Worm (Caenorhabditis elegans) whole organism, midembryonic: Measurements from ENCODE around the gene acp-6.
A peak's percentile ranks its signal among the peaks of the same experiment; 100 is the strongest.

Source experiments
- T22C8.4 ChIP-seq: fragments of 200-800 bp; sonication (Bioruptor generic); IDR thresholded peaks from 2 replicates; pipeline ENCODE4 v1.3.6; 2022; ENCODE audit warnings: missing genetic modification characterization, missing compliant biosample characterization
- cog-1 ChIP-seq: sonication (generic microtip); optimal IDR thresholded peaks from 2 replicates; lab custom pipeline; 2016; ENCODE audit warnings: missing genetic modification characterization, missing compliant biosample characterization
- flt-1 ChIP-seq: fragments of 200-800 bp; sonication (Bioruptor generic); IDR thresholded peaks from 2 replicates; pipeline ENCODE4 v1.3.6; 2022; ENCODE audit warnings: missing genetic modification characterization, missing compliant biosample characterization
- klf-2 ChIP-seq: fragments of 200-800 bp; sonication (Bioruptor generic); conservative IDR thresholded peaks from 2 replicates; pipeline ENCODE4 v1.3.6; 2022; ENCODE audit warnings: missing genetic modification reagents, missing genetic modification characterization, missing compliant biosample characterization
- med-1 ChIP-seq: sonication (generic microtip); optimal IDR thresholded peaks from 2 replicates; lab custom pipeline; 2017; ENCODE audit warnings: missing genetic modification characterization, mild to moderate bottlenecking, missing compliant biosample characterization, antibody characterized with exemption, missing genetic modification reagents; ENCODE audit not compliant: insufficient read depth
- ref-1 ChIP-seq: fragments of 200-800 bp; sonication (Bioruptor generic); conservative IDR thresholded peaks from 2 replicates; pipeline ENCODE4 v1.3.6; 2022; ENCODE audit warnings: missing genetic modification reagents, missing genetic modification characterization, missing compliant biosample characterization
- tab-1 ChIP-seq: fragments of 200-800 bp; sonication (Bioruptor generic); IDR thresholded peaks from 2 replicates; pipeline ENCODE4 v1.3.6; 2022; ENCODE audit warnings: missing genetic modification characterization, missing compliant biosample characterization
- ztf-23 ChIP-seq: fragments of 200-800 bp; sonication (Bioruptor generic); IDR thresholded peaks from 2 replicates; pipeline ENCODE4 v1.3.6; 2022; ENCODE audit warnings: missing genetic modification reagents, missing genetic modification characterization, missing compliant biosample characterization
- ztf-29 ChIP-seq: fragments of 200-800 bp; sonication (Bioruptor generic); IDR thresholded peaks from 2 replicates; pipeline ENCODE4 v1.3.6; 2022; ENCODE audit warnings: missing genetic modification reagents, missing genetic modification characterization, missing compliant biosample characterization

The acp-6 gene

DNA sequence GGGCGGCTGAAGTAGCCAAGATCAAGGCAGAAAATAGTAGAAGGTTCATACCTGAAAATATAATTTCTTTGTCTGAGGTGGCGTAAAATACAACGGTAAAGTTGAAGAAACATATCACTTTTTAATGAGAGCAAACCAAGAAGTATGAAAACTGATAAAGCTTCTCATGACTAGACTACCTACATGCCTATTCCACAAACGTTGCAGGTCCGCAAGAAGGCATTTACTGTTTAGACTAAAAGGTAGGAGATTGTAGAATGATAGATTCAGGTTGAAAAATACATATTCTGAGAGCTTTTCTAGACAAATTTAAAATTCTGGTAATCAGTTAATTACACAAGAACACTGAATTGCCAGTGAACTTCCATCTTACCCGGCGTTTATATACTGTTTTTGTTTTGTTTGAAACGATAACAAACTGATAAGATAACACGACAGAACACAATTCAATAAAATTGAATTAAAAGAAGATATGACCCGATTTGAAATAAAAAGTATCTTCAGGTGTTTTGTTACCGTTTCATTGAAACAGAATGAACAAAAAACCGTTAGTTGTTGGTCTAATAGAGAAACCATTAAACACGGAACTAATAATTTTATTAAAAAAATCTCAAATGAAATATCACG is at the start of gene acp-6:
acp-6 (minus strand) TSS at position 51 of the 627 bp plus-strand sequence.
- TF ChIP-seq ztf-29 (no peak), flt-1 (no peak), ztf-23 (GFP tag; lab: Robert Waterston, UW) (no peak), klf-2 (GFP tag; lab: Robert Waterston, UW) (no peak), ref-1 (GFP tag; lab: Robert Waterston, UW) (no peak), cog-1 (tag; lab: Kevin White, UChicago) (no peak), tab-1 (GFP tag; lab: Robert Waterston, UW) (no peak), med-1 (no peak), T22C8.4 (GFP tag; lab: Robert Waterston, UW) (no peak)

- TF ChIP-seq tab-1 (GFP tag; lab: Robert Waterston, UW) (no peak), flt-1 (0 out of 2 replicates have a peak, but pooled peaks have one; percentile 22), klf-2 (GFP tag; lab: Robert Waterston, UW) (no peak), med-1 (no peak), ztf-23 (GFP tag; lab: Robert Waterston, UW) (no peak), cog-1 (tag; lab: Kevin White, UChicago) (peak; percentile 66), ztf-29 (no peak), ref-1 (GFP tag; lab: Robert Waterston, UW) (no peak), T22C8.4 (GFP tag; lab: Robert Waterston, UW) (no peak)
Measured at ce11 chrIV:6474751-6475150, 48.8 kb upstream of the acp-6 start.

DNA sequence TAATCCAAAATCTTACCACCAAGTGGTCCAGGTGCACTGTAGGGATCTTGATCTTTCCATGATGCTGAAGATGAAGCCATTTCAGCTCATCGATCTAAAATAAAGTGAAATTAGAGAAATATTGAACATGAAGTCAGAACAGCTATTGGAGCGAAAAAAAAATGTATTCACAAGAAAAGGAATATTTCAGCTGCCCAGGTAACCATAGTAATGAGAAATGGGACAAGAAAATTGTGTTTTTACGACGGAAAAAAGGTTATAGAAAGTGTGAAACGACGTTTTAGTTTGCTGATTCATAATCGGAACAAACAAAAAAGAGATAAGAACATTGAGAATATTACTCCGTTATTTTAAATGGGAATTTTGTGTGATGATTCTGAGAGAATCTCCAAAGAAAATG is 47.2 kb upstream of the acp-6 start, which contains the start of gene Y73B6BL.27:
Y73B6BL.27 (minus strand) TSS at position 101 of the 400 bp plus-strand sequence.
- TF ChIP-seq ztf-23 (GFP tag; lab: Robert Waterston, UW) (no peak), med-1 (no peak), cog-1 (tag; lab: Kevin White, UChicago) (no peak), klf-2 (GFP tag; lab: Robert Waterston, UW) (no peak), ztf-29 (no peak), ref-1 (GFP tag; lab: Robert Waterston, UW) (no peak), T22C8.4 (GFP tag; lab: Robert Waterston, UW) (no peak), flt-1 (no peak), tab-1 (GFP tag; lab: Robert Waterston, UW) (no peak)

ce11 chrIV:6471216-6471615 is 45.3 kb upstream of the acp-6 start, which contains the start of gene tmed-13:
TSS of gene tmed-13 (minus strand) at chrIV:6471384.
- TF ChIP-seq med-1: no peak

DNA sequence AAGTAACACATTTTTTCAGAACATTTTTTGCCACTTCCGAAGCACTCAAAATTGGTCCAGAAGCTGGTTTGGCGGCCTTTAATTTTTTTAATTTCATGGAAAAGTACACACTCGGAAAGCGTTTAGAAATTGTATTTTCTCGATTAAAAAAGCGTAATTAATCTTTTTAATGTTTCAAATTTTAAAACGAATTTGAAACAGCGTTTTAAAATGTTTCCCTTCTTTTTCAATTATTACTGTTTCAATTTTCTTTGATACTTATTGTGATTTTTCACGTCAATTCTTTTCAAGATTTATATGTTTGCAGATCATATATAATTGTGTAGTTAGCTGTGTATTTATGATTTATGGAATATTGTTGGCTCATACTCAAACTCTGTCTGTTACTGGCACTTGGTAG is 38.1 kb upstream of the acp-6 start, which contains the start of gene acr-25:
acr-25 (plus strand) TSS at position 301 of the 400 bp plus-strand sequence.
- TF ChIP-seq cog-1 (tag; lab: Kevin White, UChicago): no peak
- TF ChIP-seq tab-1 (GFP tag; lab: Robert Waterston, UW): no peak
- no peak for TF ChIP-seq med-1
- TF ChIP-seq T22C8.4 (GFP tag; lab: Robert Waterston, UW): no peak
- no peak for TF ChIP-seq ztf-23 (GFP tag; lab: Robert Waterston, UW)
- TF ChIP-seq ref-1 (GFP tag; lab: Robert Waterston, UW): no peak
- no peak for TF ChIP-seq klf-2 (GFP tag; lab: Robert Waterston, UW)

ce11 chrIV:6460596-6460995 is 34.7 kb upstream of the acp-6 start:
- no peak for TF ChIP-seq ztf-23 (GFP tag; lab: Robert Waterston, UW)
- no peak for TF ChIP-seq flt-1
- TF ChIP-seq tab-1 (GFP tag; lab: Robert Waterston, UW): no peak
- TF ChIP-seq T22C8.4 (GFP tag; lab: Robert Waterston, UW): no peak
- TF ChIP-seq klf-2 (GFP tag; lab: Robert Waterston, UW): no peak
- no peak for TF ChIP-seq ztf-29
- TF ChIP-seq cog-1 (tag; lab: Kevin White, UChicago): no peak
- TF ChIP-seq ref-1 (GFP tag; lab: Robert Waterston, UW): no peak
- no peak for TF ChIP-seq med-1

DNA sequence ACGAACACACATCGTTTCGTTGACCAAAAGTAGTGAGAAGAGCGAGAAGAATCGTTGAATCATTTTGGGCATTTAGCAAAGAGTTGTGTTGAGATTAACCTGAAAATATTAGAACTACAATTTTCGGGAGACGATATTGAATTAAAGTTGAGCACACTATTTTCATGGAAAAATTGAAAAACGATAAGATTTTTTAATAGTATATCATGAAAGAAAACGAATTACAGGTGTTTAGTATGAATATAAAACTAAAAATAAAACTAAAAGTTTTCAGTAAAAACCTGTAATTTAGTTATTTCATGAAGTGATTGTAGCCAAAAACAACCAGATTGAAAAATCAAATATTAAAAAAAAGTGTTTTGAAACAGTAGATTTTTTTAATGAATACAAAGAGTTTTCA is 31.5 kb upstream of the acp-6 start, which contains the start of gene lgc-10:
lgc-10 (minus strand) TSS at position 101 of the 400 bp plus-strand sequence.
- TF ChIP-seq tab-1 (GFP tag; lab: Robert Waterston, UW): no peak
- no peak for TF ChIP-seq ztf-29
- TF ChIP-seq ztf-23 (GFP tag; lab: Robert Waterston, UW): no peak
- no peak for TF ChIP-seq ref-1 (GFP tag; lab: Robert Waterston, UW)
- TF ChIP-seq med-1: no peak
- no peak for TF ChIP-seq flt-1
- TF ChIP-seq T22C8.4 (GFP tag; lab: Robert Waterston, UW): no peak
- no peak for TF ChIP-seq cog-1 (tag; lab: Kevin White, UChicago)
- no peak for TF ChIP-seq klf-2 (GFP tag; lab: Robert Waterston, UW)

DNA sequence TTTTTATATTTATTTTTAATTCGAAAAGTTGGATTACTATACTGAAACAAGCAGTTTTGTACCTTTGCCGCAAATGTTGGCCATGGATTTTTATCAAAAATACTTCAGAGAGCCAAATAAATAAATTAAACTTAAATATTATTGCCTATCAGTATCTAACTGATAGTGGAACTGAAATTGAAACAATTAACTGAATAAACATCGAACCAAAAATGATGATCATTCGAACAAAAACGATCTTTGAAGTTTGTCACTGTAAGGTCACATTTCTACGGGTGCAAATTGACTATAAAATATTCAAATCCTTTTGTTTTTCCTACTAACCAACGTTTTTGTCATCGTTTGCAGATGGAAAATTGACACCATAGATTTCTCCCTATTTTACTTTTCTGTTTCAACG is 17.1 kb upstream of the acp-6 start:
- TF ChIP-seq med-1 (no peak), T22C8.4 (GFP tag; lab: Robert Waterston, UW) (no peak), ztf-29 (no peak), klf-2 (GFP tag; lab: Robert Waterston, UW) (no peak), flt-1 (no peak), ztf-23 (GFP tag; lab: Robert Waterston, UW) (no peak), ref-1 (GFP tag; lab: Robert Waterston, UW) (no peak), cog-1 (tag; lab: Kevin White, UChicago) (no peak), tab-1 (GFP tag; lab: Robert Waterston, UW) (no peak)

DNA sequence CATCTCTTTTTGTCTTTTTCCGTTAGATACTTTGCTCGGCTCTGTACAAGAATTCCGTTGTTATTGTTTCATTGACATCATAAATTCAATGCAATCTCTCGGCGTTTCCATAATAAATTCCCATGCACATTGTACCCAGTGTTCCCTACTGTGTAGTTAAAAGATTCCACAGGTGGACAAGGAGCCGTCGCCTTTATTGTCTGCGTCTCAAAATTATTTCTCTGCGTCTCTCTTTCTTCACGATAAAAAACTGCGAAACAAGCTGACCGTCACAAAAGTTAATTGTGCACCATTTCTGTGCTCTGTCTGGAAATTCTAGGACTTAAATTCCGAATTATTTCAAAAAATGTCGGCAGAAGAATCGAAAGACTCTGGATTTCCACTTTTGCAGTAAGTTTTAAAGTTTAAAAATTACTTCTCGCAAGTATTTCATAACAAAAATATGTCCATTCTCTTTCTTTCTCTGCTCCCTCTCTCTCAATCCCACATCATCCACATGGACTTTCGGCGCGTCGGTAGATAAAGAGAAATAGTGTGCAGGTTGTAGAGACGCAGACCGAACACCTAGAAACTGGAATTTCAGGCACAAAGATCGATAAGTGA is 16.2 kb upstream of the acp-6 start:
- TF ChIP-seq ztf-29: no peak
- no peak for TF ChIP-seq cog-1 (tag; lab: Kevin White, UChicago)
- TF ChIP-seq flt-1: no peak
- TF ChIP-seq ztf-23 (GFP tag; lab: Robert Waterston, UW): no peak
- no peak for TF ChIP-seq med-1
- no peak for TF ChIP-seq tab-1 (GFP tag; lab: Robert Waterston, UW)
- TF ChIP-seq klf-2 (GFP tag; lab: Robert Waterston, UW): no peak
- no peak for TF ChIP-seq T22C8.4 (GFP tag; lab: Robert Waterston, UW)
- TF ChIP-seq ref-1 (GFP tag; lab: Robert Waterston, UW): no peak
